Worm (Caenorhabditis elegans) whole organism, early embryonic: ENCODE measurements around the gene srj-21.

Experiments used
- B0310.2 ChIP-seq: sonication (generic microtip); optimal IDR thresholded peaks from 2 replicates; lab custom pipeline; 2016; ENCODE audit warnings: mild to moderate bottlenecking, missing genetic modification characterization, missing compliant biosample characterization
- aly-1 ChIP-seq: sonication (generic microtip); optimal IDR thresholded peaks from 2 replicates; lab custom pipeline; 2016; ENCODE audit warnings: missing genetic modification characterization, missing compliant biosample characterization
- ama-1 ChIP-seq: fragments of 150-350 bp; optimal IDR thresholded peaks from 2 replicates; lab custom pipeline; 2014
- ceh-13 ChIP-seq: fragments of 200-800 bp; sonication (Bioruptor generic); optimal IDR thresholded peaks from 2 replicates; lab custom pipeline; 2018; ENCODE audit warnings: mild to moderate bottlenecking, missing genetic modification characterization, missing compliant biosample characterization
- flt-1 ChIP-seq: fragments of 200-800 bp; sonication (Bioruptor generic); IDR thresholded peaks from 2 replicates; pipeline ENCODE4 v1.3.6; 2022; ENCODE audit warnings: missing genetic modification characterization, missing compliant biosample characterization
- hmbx-1 ChIP-seq: sonication (generic microtip); optimal IDR thresholded peaks from 2 replicates; lab custom pipeline; 2016; ENCODE audit warnings: mild to moderate bottlenecking, missing genetic modification characterization, missing compliant biosample characterization
- hmg-4 ChIP-seq: fragments of 200-800 bp; sonication (Bioruptor generic); optimal IDR thresholded peaks from 2 replicates; lab custom pipeline; 2018; ENCODE audit warnings: mild to moderate bottlenecking, missing genetic modification characterization, missing compliant biosample characterization
- sea-1 ChIP-seq: fragments of 200-800 bp; sonication (Bioruptor generic); conservative IDR thresholded peaks from 2 replicates; pipeline ENCODE4 v1.3.6; 2022; ENCODE audit warnings: missing genetic modification characterization, missing compliant biosample characterization

DNA sequence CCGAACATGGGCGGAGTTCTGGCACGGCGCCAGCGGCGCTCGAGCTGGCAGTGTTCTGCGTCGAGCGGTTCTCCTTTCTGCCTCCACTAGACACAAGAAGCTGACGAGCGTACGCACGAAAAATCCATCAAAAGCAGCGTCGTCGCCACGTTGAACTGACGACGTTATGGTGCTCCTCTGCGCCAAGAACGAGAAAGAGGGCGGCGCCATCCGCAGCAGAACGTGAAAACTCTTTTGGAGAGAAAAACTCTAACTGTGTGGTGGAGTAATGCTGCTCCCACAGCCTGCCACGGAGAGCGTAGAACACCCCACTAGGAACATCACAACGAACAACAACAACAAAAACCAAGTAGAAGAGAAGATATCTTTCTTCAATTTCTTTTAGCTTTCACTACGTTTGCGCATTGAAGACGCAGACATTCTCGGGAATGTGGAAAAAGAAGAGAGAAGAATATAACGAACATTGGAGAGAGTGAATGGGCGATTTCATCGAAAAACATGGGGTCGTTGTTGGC is 23.2 kb upstream of the srj-21 start:
- TF ChIP-seq ama-1 (lab: Kevin White, UChicago): no peak
- no peak for TF ChIP-seq flt-1
- no peak for TF ChIP-seq aly-1 (tag; lab: Kevin White, UChicago)
- TF ChIP-seq sea-1 (GFP tag; lab: Robert Waterston, UW): no peak
- no peak for TF ChIP-seq ceh-13 (GFP tag; lab: Kevin White, UChicago)
- no peak for TF ChIP-seq hmg-4 (GFP tag; lab: Kevin White, UChicago)
- TF ChIP-seq hmbx-1 (tag; lab: Kevin White, UChicago): no peak
- TF ChIP-seq B0310.2 (tag; lab: Kevin White, UChicago): no peak
